Worm (Caenorhabditis elegans) whole organism, L3 larva: Measurements from ENCODE around the gene C44B11.1.

Experiments used
- R02D3.7 ChIP-seq: fragments of 150-350 bp; optimal IDR thresholded peaks from 2 replicates; lab custom pipeline; 2014; ENCODE audit warnings: missing biosample characterization, missing genetic modification characterization
- ZK546.5 ChIP-seq: sonication (generic microtip); optimal IDR thresholded peaks from 2 replicates; lab custom pipeline; 2017; ENCODE audit warnings: missing biosample characterization, missing genetic modification characterization
- aly-2 ChIP-seq: fragments of 150-350 bp; optimal IDR thresholded peaks from 2 replicates; lab custom pipeline; 2014; ENCODE audit warnings: missing biosample characterization, missing genetic modification characterization
- ama-1 ChIP-seq: fragments of 150-350 bp; optimal IDR thresholded peaks from 2 replicates; lab custom pipeline; 2018
- ceh-16 ChIP-seq: sonication (generic microtip); optimal IDR thresholded peaks from 2 replicates; lab custom pipeline; 2017; ENCODE audit warnings: missing biosample characterization, missing genetic modification characterization
- ceh-28 ChIP-seq: fragments of 150-350 bp; optimal IDR thresholded peaks from 2 replicates; lab custom pipeline; 2014; ENCODE audit warnings: missing biosample characterization, missing genetic modification reagents, missing genetic modification characterization
- ceh-9 ChIP-seq: sonication (generic microtip); optimal IDR thresholded peaks from 2 replicates; lab custom pipeline; 2018; ENCODE audit warnings: missing biosample characterization, missing genetic modification characterization
- egl-27 ChIP-seq: sonication (generic microtip); optimal IDR thresholded peaks from 4 replicates; lab custom pipeline; 2017; ENCODE audit warnings: missing biosample characterization, missing genetic modification reagents, missing genetic modification characterization
- egl-5 ChIP-seq: fragments of 150-350 bp; optimal IDR thresholded peaks from 2 replicates; lab custom pipeline; 2017; ENCODE audit warnings: missing biosample characterization, missing genetic modification reagents, missing genetic modification characterization, inconsistent platforms
- elt-1 ChIP-seq: fragments of 150-350 bp; optimal IDR thresholded peaks from 2 replicates; lab custom pipeline; 2014; ENCODE audit warnings: missing biosample characterization, missing genetic modification characterization
- fkh-10 ChIP-seq: sonication (generic microtip); optimal IDR thresholded peaks from 2 replicates; lab custom pipeline; 2017; ENCODE audit warnings: missing biosample characterization, missing genetic modification reagents, missing genetic modification characterization
- jun-1 ChIP-seq: fragments of 150-350 bp; optimal IDR thresholded peaks from 2 replicates; lab custom pipeline; 2014; ENCODE audit warnings: missing biosample characterization, missing genetic modification reagents, missing genetic modification characterization
- lin-15B ChIP-seq: fragments of 150-350 bp; optimal IDR thresholded peaks from 2 replicates; lab custom pipeline; 2014; ENCODE audit warnings: missing biosample characterization, missing genetic modification characterization
- lin-39 ChIP-seq: fragments of 150-350 bp; optimal IDR thresholded peaks from 2 replicates; lab custom pipeline; 2018; ENCODE audit warnings: missing biosample characterization, missing genetic modification reagents, missing genetic modification characterization
- mdl-1 ChIP-seq: fragments of 150-350 bp; optimal IDR thresholded peaks from 2 replicates; lab custom pipeline; 2014; ENCODE audit warnings: missing biosample characterization, missing genetic modification characterization
- nfya-1 ChIP-seq: sonication (generic microtip); optimal IDR thresholded peaks from 2 replicates; lab custom pipeline; 2017; ENCODE audit warnings: missing genetic modification characterization, mild to moderate bottlenecking, missing compliant biosample characterization, antibody characterized with exemption, moderate library complexity; ENCODE audit not compliant: insufficient read depth
- nhr-23 ChIP-seq: fragments of 150-350 bp; optimal IDR thresholded peaks from 2 replicates; lab custom pipeline; 2014; ENCODE audit warnings: missing biosample characterization, missing genetic modification reagents, missing genetic modification characterization
- nhr-237 ChIP-seq: fragments of 150-350 bp; optimal IDR thresholded peaks from 2 replicates; lab custom pipeline; 2014; ENCODE audit warnings: missing biosample characterization, missing genetic modification characterization
- nhr-28 ChIP-seq: fragments of 150-350 bp; optimal IDR thresholded peaks from 2 replicates; lab custom pipeline; 2014; ENCODE audit warnings: missing biosample characterization, missing genetic modification characterization
- nhr-67 ChIP-seq: fragments of 150-350 bp; optimal IDR thresholded peaks from 2 replicates; lab custom pipeline; 2014; ENCODE audit warnings: missing biosample characterization, missing genetic modification characterization
- pqm-1 ChIP-seq: fragments of 150-350 bp; optimal IDR thresholded peaks from 2 replicates; lab custom pipeline; 2017; ENCODE audit warnings: missing biosample characterization, missing genetic modification characterization, inconsistent platforms
- sea-2 ChIP-seq: fragments of 150-350 bp; sonication (generic microtip); optimal IDR thresholded peaks from 4 replicates; lab custom pipeline; 2014; ENCODE audit warnings: missing biosample characterization, missing genetic modification reagents, missing genetic modification characterization
- skn-1 ChIP-seq: fragments of 150-350 bp; optimal IDR thresholded peaks from 2 replicates; lab custom pipeline; 2014; ENCODE audit warnings: missing biosample characterization, missing genetic modification characterization
- snpc-4 ChIP-seq: fragments of 150-350 bp; optimal IDR thresholded peaks from 2 replicates; lab custom pipeline; 2014; ENCODE audit warnings: missing biosample characterization, missing genetic modification characterization
- tbx-2 ChIP-seq: sonication (generic microtip); optimal IDR thresholded peaks from 2 replicates; lab custom pipeline; 2016; ENCODE audit warnings: mild to moderate bottlenecking, missing genetic modification characterization, missing compliant biosample characterization
- unc-39 ChIP-seq: sonication (generic microtip); optimal IDR thresholded peaks from 4 replicates; lab custom pipeline; 2017; ENCODE audit warnings: missing biosample characterization, missing genetic modification characterization
- unc-62 ChIP-seq: fragments of 150-350 bp; sonication (generic microtip); optimal IDR thresholded peaks from 4 replicates; lab custom pipeline; 2014; ENCODE audit warnings: missing biosample characterization, missing genetic modification reagents, missing genetic modification characterization
- zag-1 ChIP-seq: fragments of 150-350 bp; optimal IDR thresholded peaks from 2 replicates; lab custom pipeline; 2014; ENCODE audit warnings: missing biosample characterization, missing genetic modification characterization
- ztf-4 ChIP-seq: fragments of 150-350 bp; optimal IDR thresholded peaks from 2 replicates; lab custom pipeline; 2014; ENCODE audit warnings: missing biosample characterization, missing genetic modification characterization

The C44B11.1 gene

DNA sequence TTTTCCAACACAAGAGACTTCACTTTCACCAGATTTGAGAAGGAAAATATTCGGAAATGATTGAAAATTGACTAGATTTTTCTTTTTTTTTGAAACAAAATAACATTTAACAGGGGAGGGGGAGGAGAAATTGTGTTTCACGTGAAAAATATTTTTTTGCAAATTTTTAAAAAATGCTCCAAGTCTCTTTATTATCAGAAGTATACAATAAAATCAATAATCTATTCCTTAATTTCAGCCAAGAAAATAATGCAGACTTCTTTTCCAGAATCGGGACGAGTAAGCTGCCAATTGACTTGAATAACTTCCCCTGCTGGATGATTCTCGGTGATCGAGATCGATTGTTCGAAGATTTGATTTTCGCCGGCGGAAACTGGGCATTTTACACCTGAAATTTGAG is 43.2 kb downstream of the C44B11.1 start, which contains the start of gene R148.7:
TSS of gene R148.7 (minus strand) at position 101 of the 400 bp plus-strand sequence.
- TF ChIP-seq nhr-23 (tag; lab: Kevin White, UChicago) (no peak), lin-39 (tag; lab: Kevin White, UChicago) (no peak), ceh-28 (tag; lab: Kevin White, UChicago) (no peak), nhr-28 (no peak), R02D3.7 (tag; lab: Kevin White, UChicago) (no peak), sea-2 (no peak), fkh-10 (GFP tag; lab: Kevin White, UChicago) (no peak), ama-1 (lab: Kevin White, UChicago) (no peak), mdl-1 (tag; lab: Kevin White, UChicago) (no peak), nhr-237 (tag; lab: Kevin White, UChicago) (no peak), unc-39 (tag; lab: Kevin White, UChicago) (no peak), skn-1 (tag; lab: Kevin White, UChicago) (no peak), ceh-9 (tag; lab: Kevin White, UChicago) (no peak), pqm-1 (tag; lab: Kevin White, UChicago) (no peak), ztf-4 (tag; lab: Kevin White, UChicago) (no peak), zag-1 (no peak)

ce11 chrIII:3199416-3199815 is 44.3 kb downstream of the C44B11.1 start, which contains the start of gene heh-1:
heh-1 (minus strand) TSS chrIII:3199516.
- TF ChIP-seq ceh-28 (tag; lab: Kevin White, UChicago) (no peak), nhr-23 (tag; lab: Kevin White, UChicago) (no peak), sea-2 (no peak), elt-1 (no peak), tbx-2 (tag; lab: Kevin White, UChicago) (no peak), pqm-1 (tag; lab: Kevin White, UChicago) (no peak), nfya-1 (tag; lab: Kevin White, UChicago) (no peak), snpc-4 (tag; lab: Kevin White, UChicago) (no peak), nhr-237 (tag; lab: Kevin White, UChicago) (no peak)
- TF ChIP-seq, all 47 proteins: peak for 0

ce11 chrIII:3200563-3200962 is 45.5 kb downstream of the C44B11.1 start:
- no peak for TF ChIP-seq nhr-23 (tag; lab: Kevin White, UChicago)
- peak; percentile 35 for TF ChIP-seq nfya-1 (tag; lab: Kevin White, UChicago)
- TF ChIP-seq skn-1 (tag; lab: Kevin White, UChicago), result no peak
- TF ChIP-seq jun-1 (tag; lab: Kevin White, UChicago), result no peak
- TF ChIP-seq aly-2, result no peak

DNA sequence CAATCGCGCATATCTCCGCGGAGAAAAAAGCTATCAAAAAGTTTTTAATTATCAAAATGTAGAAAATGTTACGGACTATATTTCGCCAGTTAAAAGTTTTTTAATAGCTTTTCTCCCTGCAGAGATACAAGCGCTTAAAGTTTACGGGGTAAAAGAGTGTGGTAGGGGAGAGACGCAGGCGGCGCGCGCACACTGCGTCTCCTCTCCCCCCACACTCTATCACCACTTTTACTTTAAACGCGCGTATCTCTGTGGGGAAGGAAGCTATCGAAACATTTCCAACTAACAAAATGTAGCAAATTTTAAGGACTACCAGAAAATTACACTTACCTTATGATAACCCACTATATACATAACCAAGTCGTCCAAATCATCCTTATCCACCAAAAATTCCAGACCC is 48.5 kb downstream of the C44B11.1 start:
- TF ChIP-seq aly-2 (no peak), R02D3.7 (tag; lab: Kevin White, UChicago) (no peak), ZK546.5 (tag; lab: Kevin White, UChicago) (no peak), ceh-28 (tag; lab: Kevin White, UChicago) (no peak), elt-1 (no peak), jun-1 (tag; lab: Kevin White, UChicago) (no peak), nhr-67 (tag; lab: Kevin White, UChicago) (no peak), mdl-1 (tag; lab: Kevin White, UChicago) (no peak), ama-1 (lab: Kevin White, UChicago) (no peak), egl-5 (no peak), sea-2 (no peak), ceh-16 (tag; lab: Kevin White, UChicago) (no peak), unc-39 (tag; lab: Kevin White, UChicago) (no peak), egl-27 (no peak), lin-15B (tag; lab: Kevin White, UChicago) (no peak), fkh-10 (GFP tag; lab: Kevin White, UChicago) (no peak), unc-62 (GFP tag; lab: Kevin White, UChicago) (no peak)
